Fruit fly (Drosophila melanogaster) whole organism, embryonic: ENCODE data around the gene abo.

Source experiments
- Aef1 ChIP-seq: fragments of 200-800 bp; sonication (Bioruptor generic); IDR thresholded peaks from 3 replicates; pipeline ENCODE4 v1.3.6; 2022; ENCODE audit warnings: missing biosample characterization, missing genetic modification characterization
- Atf3 ChIP-seq: fragments of 200-800 bp; sonication (Bioruptor generic); optimal IDR thresholded peaks from 3 replicates; lab custom pipeline; 2016; ENCODE audit warnings: missing biosample characterization, missing genetic modification characterization
- Atf6 ChIP-seq: fragments of 200-800 bp; sonication (Bioruptor generic); IDR thresholded peaks from 2 replicates; pipeline ENCODE4 v1.3.6; 2022; ENCODE audit warnings: missing biosample characterization, missing genetic modification characterization
- B-H2 ChIP-seq: fragments of 200-800 bp; sonication (Bioruptor generic); optimal IDR thresholded peaks from 2 replicates; lab custom pipeline; 2018; ENCODE audit warnings: missing biosample characterization, mild to moderate bottlenecking, missing genetic modification characterization
- Blimp-1 ChIP-seq: fragments of 200-800 bp; sonication (Bioruptor generic); optimal IDR thresholded peaks from 3 replicates; lab custom pipeline; 2018; ENCODE audit warnings: missing biosample characterization, missing genetic modification characterization, mild to moderate bottlenecking, moderate library complexity, missing genetic modification reagents
- CG10462 ChIP-seq: fragments of 200-800 bp; sonication (Bioruptor generic); optimal IDR thresholded peaks from 2 replicates; lab custom pipeline; 2016; ENCODE audit warnings: missing biosample characterization, missing genetic modification characterization
- CG11085 ChIP-seq: fragments of 200-800 bp; sonication (Bioruptor generic); IDR thresholded peaks from 2 replicates; pipeline ENCODE4 v1.3.6; 2022; ENCODE audit warnings: missing biosample characterization, missing genetic modification characterization
- CG12219 ChIP-seq: fragments of 200-800 bp; sonication (Bioruptor generic); optimal IDR thresholded peaks from 3 replicates; lab custom pipeline; 2018; ENCODE audit warnings: missing biosample characterization, mild to moderate bottlenecking, missing genetic modification characterization
- CG13287 ChIP-seq: fragments of 200-800 bp; sonication (Bioruptor generic); IDR thresholded peaks from 2 replicates; pipeline ENCODE4 v1.3.6; 2022; ENCODE audit warnings: missing biosample characterization, missing genetic modification characterization; ENCODE audit not compliant: partially characterized antibody
- CG17385 ChIP-seq: fragments of 200-800 bp; sonication (Bioruptor generic); optimal IDR thresholded peaks from 3 replicates; lab custom pipeline; 2018; ENCODE audit warnings: missing biosample characterization, mild to moderate bottlenecking, missing genetic modification characterization
- CG17612 ChIP-seq: fragments of 200-800 bp; sonication (Bioruptor generic); IDR thresholded peaks from 2 replicates; pipeline ENCODE4 v1.3.6; 2022; ENCODE audit warnings: missing biosample characterization, missing genetic modification characterization
- CG1792 ChIP-seq: fragments of 200-800 bp; sonication (Bioruptor generic); optimal IDR thresholded peaks from 2 replicates; lab custom pipeline; 2016; ENCODE audit warnings: missing biosample characterization, missing genetic modification characterization
- CG18011 ChIP-seq: fragments of 200-800 bp; sonication (Bioruptor generic); optimal IDR thresholded peaks from 2 replicates; lab custom pipeline; 2017; ENCODE audit warnings: missing biosample characterization, missing genetic modification characterization, mild to moderate bottlenecking, moderate library complexity, missing genotype
- CG18599 ChIP-seq: fragments of 200-800 bp; sonication (Bioruptor generic); optimal IDR thresholded peaks from 3 replicates; lab custom pipeline; 2017; ENCODE audit warnings: missing biosample characterization, missing genetic modification characterization, mild to moderate bottlenecking, moderate library complexity, missing genetic modification reagents
- CG3281 ChIP-seq: fragments of 200-800 bp; sonication (Bioruptor generic); optimal IDR thresholded peaks from 3 replicates; lab custom pipeline; 2017; ENCODE audit warnings: missing biosample characterization, mild to moderate bottlenecking, missing genetic modification characterization
- CG42726 ChIP-seq: fragments of 200-800 bp; sonication (Bioruptor generic); IDR thresholded peaks from 2 replicates; pipeline ENCODE4 v1.3.6; 2022; ENCODE audit warnings: missing biosample characterization, missing genetic modification characterization; ENCODE audit not compliant: partially characterized antibody
- CG4707 ChIP-seq: fragments of 200-800 bp; sonication (Bioruptor generic); optimal IDR thresholded peaks from 2 replicates; lab custom pipeline; 2018; ENCODE audit warnings: missing biosample characterization, mild to moderate bottlenecking, missing genetic modification characterization, moderate library complexity
- CG5180 ChIP-seq: fragments of 200-800 bp; sonication (Bioruptor generic); optimal IDR thresholded peaks from 3 replicates; lab custom pipeline; 2017; ENCODE audit warnings: missing biosample characterization, missing genetic modification characterization, mild to moderate bottlenecking, moderate library complexity, missing genetic modification reagents
- CG6791 ChIP-seq: fragments of 200-800 bp; sonication (Bioruptor generic); IDR thresholded peaks from 3 replicates; pipeline ENCODE4 v1.3.6; 2022; ENCODE audit warnings: missing biosample characterization, missing genetic modification characterization; ENCODE audit not compliant: partially characterized antibody
- CG7357 ChIP-seq: fragments of 200-800 bp; sonication (Bioruptor generic); IDR thresholded peaks from 3 replicates; pipeline ENCODE4 v1.3.6; 2022; ENCODE audit warnings: missing biosample characterization, missing genetic modification characterization
- CG7928 ChIP-seq: fragments of 200-800 bp; sonication (Bioruptor generic); optimal IDR thresholded peaks from 2 replicates; lab custom pipeline; 2017; ENCODE audit warnings: missing biosample characterization, mild to moderate bottlenecking, missing genetic modification characterization
- CG9609 ChIP-seq: fragments of 200-800 bp; sonication (Bioruptor generic); optimal IDR thresholded peaks from 3 replicates; lab custom pipeline; 2016; ENCODE audit warnings: missing biosample characterization, missing genetic modification characterization
- CG9876 ChIP-seq: fragments of 200-800 bp; sonication (Bioruptor generic); optimal IDR thresholded peaks from 2 replicates; lab custom pipeline; 2016; ENCODE audit warnings: missing biosample characterization, missing genetic modification characterization
- D19B ChIP-seq: fragments of 200-800 bp; sonication (Bioruptor generic); optimal IDR thresholded peaks from 2 replicates; lab custom pipeline; 2017; ENCODE audit warnings: missing biosample characterization, mild to moderate bottlenecking, missing genetic modification characterization
- Dad ChIP-seq: fragments of 200-800 bp; sonication (Bioruptor generic); optimal IDR thresholded peaks from 3 replicates; lab custom pipeline; 2016; ENCODE audit warnings: missing biosample characterization, missing genetic modification characterization
- Deaf1 ChIP-seq: fragments of 200-800 bp; optimal IDR thresholded peaks from 3 replicates; lab custom pipeline; 2019; ENCODE audit warnings: missing biosample characterization, mild to moderate bottlenecking, missing genetic modification characterization, moderate library complexity
- E2f1 ChIP-seq: fragments of 200-800 bp; sonication (Bioruptor generic); IDR thresholded peaks from 2 replicates; pipeline ENCODE4 v1.3.6; 2022; ENCODE audit warnings: missing biosample characterization, missing genetic modification characterization
- Hr51 ChIP-seq, 2 experiments: fragments of 200-800 bp; sonication (Bioruptor generic); optimal IDR thresholded peaks; 2 replicates in 1 of 2; 3 replicates in 1 of 2; lab custom pipeline; 2016 to 2018; ENCODE audit warnings: missing biosample characterization in 2 of 2, missing genetic modification characterization in 2 of 2, mild to moderate bottlenecking in 1 of 2, moderate library complexity in 1 of 2
- Lpt ChIP-seq: fragments of >200 bp; optimal IDR thresholded peaks from 2 replicates; lab custom pipeline; 2018; ENCODE audit warnings: missing biosample characterization, missing genetic modification characterization
- MTF-1 ChIP-seq: fragments of 200-800 bp; sonication (Bioruptor generic); optimal IDR thresholded peaks from 2 replicates; lab custom pipeline; 2018; ENCODE audit warnings: missing biosample characterization, mild to moderate bottlenecking, missing genetic modification characterization, borderline replicate concordance
- NFAT ChIP-seq: fragments of 200-800 bp; sonication (Bioruptor generic); IDR thresholded peaks from 2 replicates; pipeline ENCODE4 v1.3.6; 2022; ENCODE audit warnings: missing biosample characterization, missing genetic modification characterization
- Sry-δ ChIP-seq: fragments of 200-800 bp; sonication (Bioruptor generic); optimal IDR thresholded peaks from 2 replicates; lab custom pipeline; 2016; ENCODE audit warnings: missing biosample characterization, missing genetic modification characterization
- bbx ChIP-seq: fragments of 200-800 bp; sonication (Bioruptor generic); IDR thresholded peaks from 2 replicates; pipeline ENCODE4 v1.3.6; 2022; ENCODE audit warnings: missing biosample characterization, missing genetic modification characterization; ENCODE audit not compliant: partially characterized antibody
- bsh ChIP-seq, 2 experiments: fragments of 200-800 bp; sonication (Bioruptor generic); optimal IDR thresholded peaks; 2 replicates each; lab custom pipeline; 2017 to 2018; ENCODE audit warnings: mild to moderate bottlenecking in 2 of 2, missing biosample characterization in 2 of 2, missing genetic modification characterization in 2 of 2, moderate library complexity in 1 of 2
- chinmo ChIP-seq: fragments of 200-800 bp; sonication (Bioruptor generic); IDR thresholded peaks from 4 replicates; pipeline ENCODE4 v1.3.6; 2022; ENCODE audit warnings: missing biosample characterization, missing genetic modification characterization; ENCODE audit not compliant: partially characterized antibody
- ci ChIP-seq: fragments of 200-800 bp; sonication (Bioruptor generic); IDR thresholded peaks from 3 replicates; pipeline ENCODE4 v1.3.6; 2022; ENCODE audit warnings: missing biosample characterization, missing genetic modification characterization
- crp ChIP-seq, 2 experiments: fragments of 200-800 bp; sonication (Bioruptor generic); optimal IDR thresholded peaks; 2 replicates in 1 of 2; 3 replicates in 1 of 2; lab custom pipeline; 2017; ENCODE audit warnings: missing biosample characterization in 2 of 2, missing genetic modification characterization in 2 of 2, mild to moderate bottlenecking in 1 of 2, moderate library complexity in 1 of 2
- disco-r ChIP-seq: fragments of 200-800 bp; sonication (Bioruptor generic); optimal IDR thresholded peaks from 2 replicates; lab custom pipeline; 2016; ENCODE audit warnings: missing biosample characterization, missing genetic modification characterization
- hbn ChIP-seq: fragments of 200-800 bp; sonication (Bioruptor generic); IDR thresholded peaks from 2 replicates; pipeline ENCODE4 v1.3.6; 2022; ENCODE audit warnings: missing biosample characterization, missing genetic modification characterization; ENCODE audit not compliant: partially characterized antibody
- lab ChIP-seq: fragments of 200-800 bp; sonication (Bioruptor generic); optimal IDR thresholded peaks from 3 replicates; lab custom pipeline; 2017; ENCODE audit warnings: missing biosample characterization, missing genetic modification characterization, mild to moderate bottlenecking, moderate library complexity, missing genetic modification reagents
- pita ChIP-seq: fragments of 200-800 bp; sonication (Bioruptor generic); optimal IDR thresholded peaks from 2 replicates; lab custom pipeline; 2017; ENCODE audit warnings: missing biosample characterization, mild to moderate bottlenecking, missing genetic modification characterization
- prd ChIP-seq, 3 experiments: fragments of >200 bp in 2 of 3; fragments of 200-800 bp in 1 of 3; sonication (Bioruptor generic) in 1 of 3; optimal IDR thresholded peaks in 2 of 3; IDR thresholded peaks in 1 of 3; 2 replicates in 2 of 3; 3 replicates in 1 of 3; pipeline versions ENCODE4 v1.3.6 to Lab custom; 2017 to 2022; ENCODE audit warnings: missing biosample characterization in 1 of 3, missing genetic modification characterization in 1 of 3
- repo ChIP-seq: fragments of 200-800 bp; sonication (Bioruptor generic); optimal IDR thresholded peaks from 2 replicates; lab custom pipeline; 2016; ENCODE audit warnings: missing biosample characterization, missing genetic modification characterization
- sima ChIP-seq: fragments of 200-800 bp; sonication (Bioruptor generic); optimal IDR thresholded peaks from 2 replicates; lab custom pipeline; 2016; ENCODE audit warnings: missing biosample characterization, missing genetic modification characterization
- tgo ChIP-seq: fragments of 200-800 bp; sonication (Bioruptor generic); IDR thresholded peaks from 3 replicates; pipeline ENCODE4 v1.3.6; 2022; ENCODE audit warnings: missing biosample characterization, missing genetic modification characterization
- tll ChIP-seq, 2 experiments: fragments of 200-800 bp in 1 of 2; fragments of >200 bp in 1 of 2; sonication (Bioruptor generic) in 1 of 2; optimal IDR thresholded peaks; 2 replicates each; lab custom pipeline; 2017 to 2019; ENCODE audit warnings: missing biosample characterization in 2 of 2, missing genetic modification characterization in 2 of 2, mild to moderate bottlenecking in 1 of 2, moderate library complexity in 1 of 2
- z ChIP-seq: fragments of 200-800 bp; sonication (Bioruptor generic); IDR thresholded peaks from 3 replicates; pipeline ENCODE4 v1.3.6; 2022; ENCODE audit warnings: missing biosample characterization, missing genetic modification characterization

The abo gene

dm6 chr2L:11003925-11004673 lies 29.0 kb upstream of the abo start, which contains the start of gene RpL9 (continued):
- TF ChIP-seq CG5180 (peak; percentile 67), CG3281 (GFP tag; lab: Kevin White, UChicago) (peak; percentile 88), z (no peak), Hr51 (GFP tag; optimal IDR thresholded peaks at IDR 0.05; lab: Kevin White, UChicago) (peak in 1 of 2 experiments; percentile 55), CG1792 (GFP tag; lab: Kevin White, UChicago) (peak; percentile 45), bsh (GFP tag; optimal IDR thresholded peaks at IDR 0.05; lab: Kevin White, UChicago) (peak in 1 of 2 experiments; percentile 65), prd (optimal IDR thresholded peaks at IDR 0.05; lab: Kevin White, UChicago) (no peak), prd (GFP tag; IDR thresholded peaks at IDR 0.05; lab: Robert Waterston, UW) (no peak), tll (GFP tag; optimal IDR thresholded peaks at IDR 0.05; lab: Kevin White, UChicago) (no peak), Lpt (GFP tag; lab: Kevin White, UChicago) (no peak), bbx (no peak), Dad (GFP tag; lab: Kevin White, UChicago) (peak; percentile 13), CG7357 (GFP tag; lab: Robert Waterston, UW) (0 out of 3 replicates have a peak, but pooled peaks have one; percentile 25), CG9609 (GFP tag; lab: Kevin White, UChicago) (peak; percentile 40), crp (GFP tag; optimal IDR thresholded peaks at IDR 0.05; lab: Kevin White, UChicago) (peak in 1 of 2 experiments; percentile 40), CG17612 (no peak), B-H2 (GFP tag; lab: Kevin White, UChicago) (peak; percentile 81), E2f1 (GFP tag; lab: Robert Waterston, UW) (no peak; the same call in 1 of the 2 replicates), ci (GFP tag; lab: Robert Waterston, UW) (no peak), CG10462 (no peak), CG7928 (GFP tag; lab: Kevin White, UChicago) (peak; percentile 15), sima (GFP tag; lab: Kevin White, UChicago) (peak; percentile 9), CG42726 (GFP tag; lab: Robert Waterston, UW) (no peak), Atf6 (peak; percentile 73), CG12219 (GFP tag; lab: Kevin White, UChicago) (peak; percentile 84), CG18011 (peak; percentile 71), Deaf1 (tag; lab: Kevin White, UChicago) (no peak), CG6791 (GFP tag; lab: Robert Waterston, UW) (no peak), Aef1 (GFP tag; lab: Robert Waterston, UW) (no peak), tgo (GFP tag; lab: Robert Waterston, UW) (peak; percentile 33; the same call in 1 of the 3 replicates), CG17385 (GFP tag; lab: Kevin White, UChicago) (peak; percentile 82), Atf3 (peak; percentile 15), Blimp-1 (GFP tag; lab: Kevin White, UChicago) (no peak), NFAT (GFP tag; lab: Robert Waterston, UW) (no peak; the same call in 1 of the 2 replicates), CG9876 (GFP tag; lab: Kevin White, UChicago) (peak; percentile 33), lab (GFP tag; lab: Kevin White, UChicago) (no peak), hbn (GFP tag; lab: Robert Waterston, UW) (no peak), disco-r (GFP tag; lab: Kevin White, UChicago) (peak; percentile 49), D19B (peak; percentile 42), Sry-δ (GFP tag; lab: Kevin White, UChicago) (peak; percentile 7), CG4707 (GFP tag; lab: Kevin White, UChicago) (peak; percentile 85), chinmo (GFP tag; lab: Robert Waterston, UW) (no peak), repo (GFP tag; lab: Kevin White, UChicago) (peak; percentile 17), CG18599 (no peak), CG13287 (GFP tag; lab: Robert Waterston, UW) (no peak; the same call in 1 of the 2 replicates), CG11085 (GFP tag; lab: Robert Waterston, UW) (no peak), pita (GFP tag; lab: Kevin White, UChicago) (no peak), MTF-1 (GFP tag; lab: Kevin White, UChicago) (peak; percentile 92)
